Fruit fly (Drosophila melanogaster): ENCODE data around the gene Nek2.

Nek2 gene

dm6 chrX:7937588-7938481, 46.4 kb upstream of the Nek2 start (continued):
- peak; percentile 66 for TF ChIP-seq CG10274 (GFP tag; optimal IDR thresholded peaks at IDR 0.05)
- peak; percentile 86 for TF ChIP-seq nerfin-1 (tag; optimal IDR thresholded peaks at IDR 0.05)
- TF ChIP-seq p53 (GFP tag; optimal IDR thresholded peaks at IDR 0.05): peak; percentile 90
- peak; percentile 64 for TF ChIP-seq CG12236 (GFP tag; optimal IDR thresholded peaks at IDR 0.05)
- peak; percentile 80 for TF ChIP-seq ewg (GFP tag; optimal IDR thresholded peaks at IDR 0.05)
- peak; percentile 22 for TF ChIP-seq Vsx1 (GFP tag; optimal IDR thresholded peaks at IDR 0.05)
- peak; percentile 70; the same call in 1 of the 3 replicates for TF ChIP-seq CG3726 (GFP tag; IDR thresholded peaks at IDR 0.05)
- TF ChIP-seq CG9932 (GFP tag; IDR thresholded peaks at IDR 0.05): no peak; the same call in 1 of the 2 replicates
- TF ChIP-seq CG18476 (GFP tag; optimal IDR thresholded peaks at IDR 0.05): peak; percentile 66
- no peak for TF ChIP-seq CG7745 (tag; optimal IDR thresholded peaks at IDR 0.05)
- TF ChIP-seq dimm (GFP tag; IDR thresholded peaks at IDR 0.05): peak; percentile 21; the same call in 1 of the 2 replicates
- peak; percentile 60 for TF ChIP-seq stc (GFP tag; IDR thresholded peaks at IDR 0.05)
- TF ChIP-seq abd-A (tag; optimal IDR thresholded peaks at IDR 0.05): no peak
- TF ChIP-seq gce (GFP tag; IDR thresholded peaks at IDR 0.05): 0 out of 3 replicates have a peak, but pooled peaks have one; percentile 43
- no peak for TF ChIP-seq hth (optimal IDR thresholded peaks at IDR 0.05)
- TF ChIP-seq CG32767 (GFP tag; IDR thresholded peaks at IDR 0.05): peak; percentile 68; the same call in 1 of the 2 replicates
- no peak for TF ChIP-seq Doc3 (GFP tag; IDR thresholded peaks at IDR 0.05; ENCODE audit: partially characterized antibody)
- no peak for TF ChIP-seq nerfin-2 (GFP tag; IDR thresholded peaks at IDR 0.05; ENCODE audit: partially characterized antibody)
- TF ChIP-seq tna (GFP tag; IDR thresholded peaks at IDR 0.05; ENCODE audit: partially characterized antibody): no peak
- TF ChIP-seq CG17359 (tag; optimal IDR thresholded peaks at IDR 0.05): peak; percentile 77
- TF ChIP-seq pros (GFP tag; optimal IDR thresholded peaks at IDR 0.05): peak; percentile 75
- TF ChIP-seq Deaf1 (tag; optimal IDR thresholded peaks at IDR 0.05): peak; percentile 27
- peak; percentile 72 for TF ChIP-seq dm (GFP tag; optimal IDR thresholded peaks at IDR 0.05)
- 0 out of 2 replicates have a peak, but pooled peaks have one; percentile 42 for TF ChIP-seq CG1024 (GFP tag; IDR thresholded peaks at IDR 0.05)
- TF ChIP-seq CG3407 (GFP tag; optimal IDR thresholded peaks at IDR 0.05): peak; percentile 76
- no peak for TF ChIP-seq CG7271 (tag; optimal IDR thresholded peaks at IDR 0.05)
- no peak for TF ChIP-seq D19B (GFP tag; optimal IDR thresholded peaks at IDR 0.05)
- no peak for TF ChIP-seq gfzf (GFP tag; optimal IDR thresholded peaks at IDR 0.05)
- no peak for TF ChIP-seq Adf1 (GFP tag; IDR thresholded peaks at IDR 0.05)
- peak; percentile 33; the same call in 1 of the 3 replicates for TF ChIP-seq CG11456 (GFP tag; IDR thresholded peaks at IDR 0.05)
- TF ChIP-seq CG31365 (tag; optimal IDR thresholded peaks at IDR 0.05): peak; percentile 2
- TF ChIP-seq salm (tag; optimal IDR thresholded peaks at IDR 0.05): peak; percentile 45
- TF ChIP-seq Hmx (GFP tag; optimal IDR thresholded peaks at IDR 0.05): no peak
- TF ChIP-seq Antp (GFP tag; optimal IDR thresholded peaks at IDR 0.05): peak; percentile 79
- peak; percentile 65 for TF ChIP-seq kah (GFP tag; optimal IDR thresholded peaks at IDR 0.05)
- TF ChIP-seq ranshi (GFP tag; IDR thresholded peaks at IDR 0.05): no peak; the same call in 1 of the 2 replicates
- peak; percentile 77 for TF ChIP-seq nau (GFP tag; optimal IDR thresholded peaks at IDR 0.05)
- no peak for TF ChIP-seq CG13894 (tag; optimal IDR thresholded peaks at IDR 0.05)
- TF ChIP-seq chn (GFP tag; optimal IDR thresholded peaks at IDR 0.05): peak; percentile 82
- peak; percentile 25 for TF ChIP-seq ERR (GFP tag; optimal IDR thresholded peaks at IDR 0.05)
- no peak for TF ChIP-seq sna (GFP tag; IDR thresholded peaks at IDR 0.05; ENCODE audit: partially characterized antibody)
- TF ChIP-seq CG1647 (GFP tag; optimal IDR thresholded peaks at IDR 0.05): peak; percentile 16
- TF ChIP-seq CG18011 (GFP tag; optimal IDR thresholded peaks at IDR 0.05): peak; percentile 16
- peak; percentile 77 for TF ChIP-seq Blimp-1 (GFP tag; optimal IDR thresholded peaks at IDR 0.05)
- TF ChIP-seq shn (GFP tag; optimal IDR thresholded peaks at IDR 0.05): peak; percentile 89
- no peak for TF ChIP-seq gsb (GFP tag; IDR thresholded peaks at IDR 0.05)
- peak; percentile 20; the same call in 1 of the 2 replicates for TF ChIP-seq Nf-YA (GFP tag; IDR thresholded peaks at IDR 0.05)
- TF ChIP-seq gro (GFP tag; optimal IDR thresholded peaks at IDR 0.05): no peak

Data from whole organism, embryonic.